Worm (Caenorhabditis elegans): ENCODE measurements around the gene F14H8.8.

The F14H8.8 gene

DNA sequence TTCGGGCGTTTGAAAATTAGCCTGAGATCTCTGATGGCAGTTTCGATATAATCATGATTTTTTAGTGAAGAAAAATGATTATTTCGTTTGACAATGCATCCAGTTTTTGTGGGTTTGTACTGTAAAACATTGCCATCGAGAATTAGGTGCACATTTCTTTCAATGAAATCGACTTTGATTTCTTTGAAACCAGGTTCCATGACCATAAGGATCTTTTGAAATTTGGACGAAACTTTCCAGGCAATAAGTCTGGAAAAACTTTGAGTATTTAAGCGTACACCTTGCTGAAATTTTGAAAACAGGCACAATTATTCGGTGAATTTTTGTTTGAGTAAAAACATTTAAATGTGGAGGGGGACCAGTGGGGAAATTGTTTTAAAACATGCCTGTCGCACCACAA lies 22.5 kb downstream of the F14H8.8 start:
- TF ChIP-seq lin-11 (tag; optimal IDR thresholded peaks at IDR 0.05) (no peak), ceh-18 (tag; optimal IDR thresholded peaks at IDR 0.05) (no peak), pros-1 (tag; optimal IDR thresholded peaks at IDR 0.05) (no peak), ztf-16 (tag; optimal IDR thresholded peaks at IDR 0.05) (no peak), ceh-31 (tag; optimal IDR thresholded peaks at IDR 0.05) (no peak), nhr-11 (tag; optimal IDR thresholded peaks at IDR 0.05) (no peak), ceh-48 (tag; optimal IDR thresholded peaks at IDR 0.05) (no peak), ceh-45 (GFP tag; IDR thresholded peaks at IDR 0.05) (no peak), sdc-2 (tag; optimal IDR thresholded peaks at IDR 0.05) (no peak), lim-6 (tag; optimal IDR thresholded peaks at IDR 0.05) (no peak), elt-4 (tag; optimal IDR thresholded peaks at IDR 0.05) (no peak), ceh-34 (tag; optimal IDR thresholded peaks at IDR 0.05) (no peak), ama-1 (optimal IDR thresholded peaks at IDR 0.05) (no peak), K09A11.1 (tag; optimal IDR thresholded peaks at IDR 0.05; ENCODE audit: insufficient read depth) (no peak), K02D7.2 (tag; optimal IDR thresholded peaks at IDR 0.05) (no peak), sox-4 (tag; optimal IDR thresholded peaks at IDR 0.05) (no peak), hlh-13 (GFP tag; optimal IDR thresholded peaks at IDR 0.05) (no peak), ceh-19 (GFP tag; optimal IDR thresholded peaks at IDR 0.05) (no peak)

- TF ChIP-seq elt-2 (tag; optimal IDR thresholded peaks at IDR 0.05): no peak
- TF ChIP-seq pag-3 (tag; optimal IDR thresholded peaks at IDR 0.05; ENCODE audit: borderline replicate concordance): no peak
- no peak for TF ChIP-seq unc-55 (GFP tag; optimal IDR thresholded peaks at IDR 0.05)
- TF ChIP-seq unc-3 (GFP tag; conservative IDR thresholded peaks at IDR 0.05): no peak
- no peak for TF ChIP-seq unc-3 (tag; optimal IDR thresholded peaks at IDR 0.05)
- TF ChIP-seq elt-4 (tag; optimal IDR thresholded peaks at IDR 0.05): no peak
- TF ChIP-seq unc-86 (tag; optimal IDR thresholded peaks at IDR 0.05): no peak
These were observed 23.1 kb downstream of the F14H8.8 start, which contains the start of the genes fbxa-82 and C25D7.5 for ce11 chrV:15052368-15052767. Gene fbxa-82, minus strand, starts transcription at chrV:15052530. Gene C25D7.5, plus strand, starts transcription at chrV:15052650.

DNA sequence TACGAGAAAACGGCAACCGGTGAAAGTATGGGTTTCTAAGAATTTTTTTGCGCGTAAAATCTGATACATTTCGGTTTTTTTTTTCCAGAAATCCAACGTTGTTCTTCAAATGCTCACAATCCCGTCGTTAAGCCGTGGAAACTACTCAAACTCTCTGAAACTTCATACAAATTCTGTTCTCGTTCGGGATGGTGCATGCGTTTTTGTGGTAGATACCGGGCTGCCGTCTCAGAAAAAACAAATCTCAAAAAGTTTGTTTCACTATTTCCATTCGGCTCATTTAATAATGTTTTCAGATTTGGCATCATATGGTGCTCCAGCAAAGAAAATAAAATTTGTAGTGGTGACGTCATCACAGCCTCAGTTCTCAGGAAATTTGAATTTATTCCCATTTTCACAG lies 25.5 kb downstream of the F14H8.8 start:
- TF ChIP-seq hlh-15 (tag; optimal IDR thresholded peaks at IDR 0.05) (no peak), tbx-7 (tag; optimal IDR thresholded peaks at IDR 0.05) (no peak), pha-4 (tag; optimal IDR thresholded peaks at IDR 0.05) (no peak), odd-2 (tag; optimal IDR thresholded peaks at IDR 0.05) (no peak), F13H6.1 (tag; optimal IDR thresholded peaks at IDR 0.05) (no peak), pag-3 (tag; optimal IDR thresholded peaks at IDR 0.05; ENCODE audit: borderline replicate concordance) (no peak), fax-1 (tag; optimal IDR thresholded peaks at IDR 0.05) (no peak), K09A11.1 (tag; optimal IDR thresholded peaks at IDR 0.05; ENCODE audit: insufficient read depth) (no peak), pax-1 (tag; optimal IDR thresholded peaks at IDR 0.05) (no peak), hlh-30 (tag; optimal IDR thresholded peaks at IDR 0.05; ENCODE audit: insufficient read depth) (no peak), ceh-2 (tag; optimal IDR thresholded peaks at IDR 0.05) (no peak), ceh-48 (tag; optimal IDR thresholded peaks at IDR 0.05) (no peak), ceh-24 (tag; optimal IDR thresholded peaks at IDR 0.05) (no peak), fkh-6 (tag; optimal IDR thresholded peaks at IDR 0.05) (no peak), madf-2 (tag; optimal IDR thresholded peaks at IDR 0.05) (no peak), ceh-30 (tag; optimal IDR thresholded peaks at IDR 0.05) (no peak), pros-1 (tag; optimal IDR thresholded peaks at IDR 0.05) (no peak)

ce11 chrV:15055873-15056272 lies 26.6 kb downstream of the F14H8.8 start, which contains the start of gene C25D7.16:
Gene C25D7.16, plus strand, starts transcription at chrV:15056173.
- TF ChIP-seq elt-2 (tag; optimal IDR thresholded peaks at IDR 0.05) (no peak), ceh-24 (tag; optimal IDR thresholded peaks at IDR 0.05) (no peak)

Measured in whole organism, late embryonic.